Fruit fly (Drosophila melanogaster) whole organism, prepupa: ENCODE measurements at regions not wholly inside any gene's neighbourhood (a gene's known extent, or its start where the extent isn't known, plus 50 kb on each side); places are given as distances from the start of the nearest gene placed in this dataset.
A peak's percentile ranks its signal among the peaks of the same experiment; 100 is the strongest.

ENCODE experiments used
- Blimp-1 ChIP-seq: fragments of 200-800 bp; sonication (Bioruptor generic); optimal IDR thresholded peaks from 3 replicates; lab custom pipeline; 2017; ENCODE audit warnings: missing biosample characterization, missing genetic modification characterization, mild to moderate bottlenecking, moderate library complexity, missing genetic modification reagents
- CG10631 ChIP-seq: fragments of 200-800 bp; sonication (Bioruptor generic); optimal IDR thresholded peaks from 2 replicates; lab custom pipeline; 2016; ENCODE audit warnings: missing biosample characterization, missing genetic modification characterization
- CG10669 ChIP-seq: fragments of 200-800 bp; sonication (Bioruptor generic); optimal IDR thresholded peaks from 3 replicates; lab custom pipeline; 2018; ENCODE audit warnings: missing biosample characterization, mild to moderate bottlenecking, missing genetic modification characterization, moderate library complexity
- CG11294 ChIP-seq: fragments of 200-800 bp; sonication (Bioruptor generic); IDR thresholded peaks from 2 replicates; pipeline ENCODE4 v1.3.6; 2022; ENCODE audit warnings: missing biosample characterization, missing genetic modification characterization
- CG11762 ChIP-seq: fragments of 200-800 bp; sonication (Bioruptor generic); optimal IDR thresholded peaks from 3 replicates; lab custom pipeline; 2016; ENCODE audit warnings: missing biosample characterization, missing genetic modification characterization; ENCODE audit not compliant: insufficient read depth
- CG11902 ChIP-seq: fragments of 200-800 bp; sonication (Bioruptor generic); optimal IDR thresholded peaks from 3 replicates; lab custom pipeline; 2016; ENCODE audit warnings: missing biosample characterization, missing genetic modification characterization
- CG1621 ChIP-seq: fragments of 200-800 bp; sonication (Bioruptor generic); optimal IDR thresholded peaks from 3 replicates; lab custom pipeline; 2018; ENCODE audit warnings: missing biosample characterization, mild to moderate bottlenecking, missing genetic modification characterization
- CG3032 ChIP-seq: fragments of 200-800 bp; optimal IDR thresholded peaks from 2 replicates; lab custom pipeline; 2019; ENCODE audit warnings: missing biosample characterization, mild to moderate bottlenecking, missing genetic modification characterization, moderate library complexity
- CG32006 ChIP-seq: fragments of 200-800 bp; sonication (Bioruptor generic); optimal IDR thresholded peaks from 3 replicates; lab custom pipeline; 2017; ENCODE audit warnings: missing biosample characterization, mild to moderate bottlenecking, missing genetic modification characterization
- CG4318 ChIP-seq: fragments of 200-800 bp; sonication (Bioruptor generic); optimal IDR thresholded peaks from 3 replicates; lab custom pipeline; 2017; ENCODE audit warnings: missing biosample characterization, mild to moderate bottlenecking, missing genetic modification characterization
- CG6163 ChIP-seq: fragments of 200-800 bp; sonication (Bioruptor generic); IDR thresholded peaks from 3 replicates; pipeline ENCODE4 v1.3.6; 2022; ENCODE audit warnings: missing biosample characterization, missing genetic modification characterization
- CG6792 ChIP-seq: fragments of 200-800 bp; sonication (Bioruptor generic); optimal IDR thresholded peaks from 3 replicates; lab custom pipeline; 2016; ENCODE audit warnings: missing biosample characterization, missing genetic modification characterization
- CG6808 ChIP-seq: fragments of 200-800 bp; sonication (Bioruptor generic); optimal IDR thresholded peaks from 3 replicates; lab custom pipeline; 2017; ENCODE audit warnings: missing biosample characterization, missing genetic modification characterization, mild to moderate bottlenecking, moderate library complexity, missing genetic modification reagents
- CG7368 ChIP-seq: fragments of 200-800 bp; sonication (Bioruptor generic); optimal IDR thresholded peaks from 3 replicates; lab custom pipeline; 2016; ENCODE audit warnings: missing biosample characterization, missing genetic modification characterization
- CG8319 ChIP-seq: fragments of 200-800 bp; sonication (Bioruptor generic); optimal IDR thresholded peaks from 3 replicates; lab custom pipeline; 2016; ENCODE audit warnings: missing biosample characterization, missing genetic modification characterization
- CG8632 ChIP-seq: fragments of 200-800 bp; sonication (Bioruptor generic); optimal IDR thresholded peaks from 3 replicates; lab custom pipeline; 2016; ENCODE audit warnings: missing biosample characterization, missing genetic modification characterization
- CG9139 ChIP-seq: fragments of 200-800 bp; sonication (Bioruptor generic); optimal IDR thresholded peaks from 3 replicates; lab custom pipeline; 2017; ENCODE audit warnings: missing biosample characterization, mild to moderate bottlenecking, missing genetic modification characterization
- Eip75B ChIP-seq: fragments of 200-800 bp; sonication (Bioruptor generic); optimal IDR thresholded peaks from 3 replicates; lab custom pipeline; 2016; ENCODE audit warnings: missing biosample characterization, missing genetic modification characterization
- Eip78C ChIP-seq: fragments of 200-800 bp; sonication (Bioruptor generic); peaks from one replicate; lab custom pipeline; 2016; ENCODE audit warnings: missing biosample characterization, missing genetic modification characterization
- Eip93F ChIP-seq: fragments of 200-800 bp; sonication (Bioruptor generic); optimal IDR thresholded peaks from 2 replicates; lab custom pipeline; 2016; ENCODE audit warnings: missing biosample characterization, mild to moderate bottlenecking, missing genetic modification characterization
- Ets21C ChIP-seq: fragments of 200-800 bp; sonication (Bioruptor generic); optimal IDR thresholded peaks from 3 replicates; lab custom pipeline; 2016; ENCODE audit warnings: missing biosample characterization, missing genetic modification characterization
- Ets96B ChIP-seq: fragments of 200-800 bp; optimal IDR thresholded peaks from 2 replicates; lab custom pipeline; 2019; ENCODE audit warnings: missing biosample characterization, mild to moderate bottlenecking, missing genetic modification characterization, moderate library complexity
- Gug ChIP-seq: fragments of 200-800 bp; sonication (Bioruptor generic); IDR thresholded peaks from 2 replicates; pipeline ENCODE4 v1.3.6; 2022; ENCODE audit warnings: missing biosample characterization, missing genetic modification characterization
- Hr38 ChIP-seq: sonication (Bioruptor generic); optimal IDR thresholded peaks from 2 replicates; lab custom pipeline; 2016; ENCODE audit warnings: missing biosample characterization, missing genetic modification characterization
- Hr39 ChIP-seq: fragments of 200-800 bp; sonication (Bioruptor generic); optimal IDR thresholded peaks from 2 replicates; lab custom pipeline; 2016; ENCODE audit warnings: missing biosample characterization, missing genetic modification characterization
- Lpt ChIP-seq: fragments of 200-800 bp; sonication (Bioruptor generic); optimal IDR thresholded peaks from 3 replicates; lab custom pipeline; 2016; ENCODE audit warnings: missing biosample characterization, missing genetic modification characterization
- Met ChIP-seq: fragments of 200-800 bp; sonication (Bioruptor generic); optimal IDR thresholded peaks from 3 replicates; lab custom pipeline; 2016; ENCODE audit warnings: missing biosample characterization, missing genetic modification characterization
- OdsH ChIP-seq: fragments of 200-800 bp; sonication (Bioruptor generic); optimal IDR thresholded peaks from 3 replicates; lab custom pipeline; 2016; ENCODE audit warnings: missing biosample characterization, missing genetic modification characterization
- Smox ChIP-seq: fragments of 200-800 bp; sonication (Bioruptor generic); optimal IDR thresholded peaks from 3 replicates; lab custom pipeline; 2016; ENCODE audit warnings: missing biosample characterization, missing genetic modification characterization
- Sox102F ChIP-seq: fragments of 200-800 bp; sonication (Bioruptor generic); optimal IDR thresholded peaks from 2 replicates; lab custom pipeline; 2016; ENCODE audit warnings: missing biosample characterization, mild to moderate bottlenecking, missing genetic modification characterization
- Sox15 ChIP-seq: fragments of 200-800 bp; sonication (Bioruptor generic); optimal IDR thresholded peaks from 3 replicates; lab custom pipeline; 2016; ENCODE audit warnings: missing biosample characterization, missing genetic modification characterization
- acj6 ChIP-seq: fragments of 200-800 bp; sonication (Bioruptor generic); optimal IDR thresholded peaks from 3 replicates; lab custom pipeline; 2016; ENCODE audit warnings: missing biosample characterization, missing genetic modification characterization
- cyc ChIP-seq: fragments of 200-800 bp; sonication (Bioruptor generic); optimal IDR thresholded peaks from 3 replicates; lab custom pipeline; 2016; ENCODE audit warnings: missing biosample characterization, missing genetic modification characterization
- dsx ChIP-seq: fragments of 200-800 bp; optimal IDR thresholded peaks from 3 replicates; lab custom pipeline; 2019; ENCODE audit warnings: missing biosample characterization, mild to moderate bottlenecking, missing genetic modification characterization, moderate library complexity; ENCODE audit not compliant: poor library complexity, severe bottlenecking
- eg ChIP-seq: fragments of 200-800 bp; sonication (Bioruptor generic); IDR thresholded peaks from 3 replicates; pipeline ENCODE4 v1.3.6; 2022; ENCODE audit warnings: missing biosample characterization, missing genetic modification characterization
- fd59A ChIP-seq: fragments of 200-800 bp; sonication (Bioruptor generic); optimal IDR thresholded peaks from 2 replicates; lab custom pipeline; 2017; ENCODE audit warnings: missing biosample characterization, mild to moderate bottlenecking, missing genetic modification characterization, missing genetic modification reagents
- fd85E ChIP-seq: fragments of 200-800 bp; sonication (Bioruptor generic); optimal IDR thresholded peaks from 3 replicates; lab custom pipeline; 2016; ENCODE audit warnings: missing biosample characterization, missing genetic modification characterization
- lz ChIP-seq: fragments of 200-800 bp; sonication (Bioruptor generic); optimal IDR thresholded peaks from 3 replicates; lab custom pipeline; 2016; ENCODE audit warnings: missing biosample characterization, missing genetic modification characterization
- net ChIP-seq: fragments of 200-800 bp; sonication (Bioruptor generic); optimal IDR thresholded peaks from 3 replicates; lab custom pipeline; 2016; ENCODE audit warnings: missing biosample characterization, missing genetic modification characterization
- salr ChIP-seq, 2 experiments: fragments of 200-800 bp; sonication (Bioruptor generic); optimal IDR thresholded peaks; 3 replicates each; lab custom pipeline; 2016 to 2018; ENCODE audit warnings: missing biosample characterization in 2 of 2, missing genetic modification characterization in 2 of 2, mild to moderate bottlenecking in 1 of 2
- spab ChIP-seq: fragments of 200-800 bp; sonication (Bioruptor generic); optimal IDR thresholded peaks from 2 replicates; lab custom pipeline; 2017; ENCODE audit warnings: missing biosample characterization, mild to moderate bottlenecking, missing genetic modification characterization, missing genetic modification reagents
- svp ChIP-seq: fragments of 200-800 bp; sonication (Bioruptor generic); peaks from one replicate; lab custom pipeline; 2016; ENCODE audit warnings: missing biosample characterization, missing genetic modification characterization
- topi ChIP-seq: fragments of 200-800 bp; sonication (Bioruptor generic); optimal IDR thresholded peaks from 3 replicates; lab custom pipeline; 2016; ENCODE audit warnings: missing biosample characterization, missing genetic modification characterization
- vri ChIP-seq: fragments of 200-800 bp; sonication (Bioruptor generic); optimal IDR thresholded peaks from 3 replicates; lab custom pipeline; 2016; ENCODE audit warnings: missing biosample characterization, mild to moderate bottlenecking, missing genetic modification characterization

- peak; percentile 97 for TF ChIP-seq CG9139 (GFP tag; lab: Kevin White, UChicago)
- peak; percentile 69 for TF ChIP-seq CG11762
- peak; percentile 90 for TF ChIP-seq eg (GFP tag; lab: Robert Waterston, UW)
- TF ChIP-seq Ets96B (tag; lab: Kevin White, UChicago) = peak; percentile 75
- peak; percentile 36; the same call in 1 of the 2 replicates for TF ChIP-seq CG11294 (GFP tag; lab: Robert Waterston, UW)
- peak; percentile 71 for TF ChIP-seq CG8632
- TF ChIP-seq OdsH (GFP tag; lab: Kevin White, UChicago) = peak; percentile 62
- TF ChIP-seq Sox15 (GFP tag; lab: Kevin White, UChicago) = peak; percentile 46
- TF ChIP-seq net (GFP tag; lab: Kevin White, UChicago) = peak; percentile 58
- TF ChIP-seq svp = peak; percentile 70
- TF ChIP-seq, all 60 proteins: peak for 54
Observed at dm6 chr3L:10352066-10352957, 60.3 kb upstream of the CG12362 start (continued).

dm6 chr3L:10352958-10353302 is 59.7 kb upstream of the CG12362 start:
- TF ChIP-seq Sox15 (GFP tag; lab: Kevin White, UChicago) (no peak), CG11294 (GFP tag; lab: Robert Waterston, UW) (0 out of 2 replicates have a peak, but pooled peaks have one; percentile 2)

- TF ChIP-seq Smox (GFP tag; lab: Kevin White, UChicago) (no peak), Eip75B (GFP tag; lab: Kevin White, UChicago) (no peak), vri (GFP tag; lab: Kevin White, UChicago) (no peak), Met (no peak), CG1621 (tag; lab: Kevin White, UChicago) (no peak), svp (peak; percentile 50), CG10669 (GFP tag; lab: Kevin White, UChicago) (no peak), Gug (GFP tag; lab: Robert Waterston, UW) (no peak), lz (GFP tag; lab: Kevin White, UChicago) (no peak), Sox102F (GFP tag; lab: Kevin White, UChicago) (no peak), Blimp-1 (GFP tag; lab: Kevin White, UChicago) (no peak), Hr39 (no peak), CG11902 (GFP tag; lab: Kevin White, UChicago) (no peak), cyc (GFP tag; lab: Kevin White, UChicago) (no peak), CG7368 (no peak), Ets21C (GFP tag; lab: Kevin White, UChicago) (no peak), CG8319 (GFP tag; lab: Kevin White, UChicago) (no peak), dsx (GFP tag; lab: Kevin White, UChicago) (no peak), CG11762 (no peak), Eip78C (GFP tag; lab: Kevin White, UChicago) (peak; percentile 65), eg (GFP tag; lab: Robert Waterston, UW) (peak; percentile 37; the same call in 2 of the 3 replicates), net (GFP tag; lab: Kevin White, UChicago) (no peak), fd59A (GFP tag; lab: Kevin White, UChicago) (no peak), CG3032 (tag; lab: Kevin White, UChicago) (no peak), spab (GFP tag; lab: Kevin White, UChicago) (no peak), CG4318 (peak; percentile 16), Eip93F (GFP tag; lab: Kevin White, UChicago) (no peak), Hr38 (GFP tag; lab: Kevin White, UChicago) (no peak), CG32006 (peak; percentile 55), acj6 (GFP tag; lab: Kevin White, UChicago) (peak; percentile 7), CG6808 (GFP tag; lab: Kevin White, UChicago) (no peak), CG6792 (GFP tag; lab: Kevin White, UChicago) (no peak), Lpt (GFP tag; lab: Kevin White, UChicago) (no peak), CG6163 (GFP tag; lab: Robert Waterston, UW) (0 out of 3 replicates have a peak, but pooled peaks have one; percentile 24), topi (no peak), salr (GFP tag; optimal IDR thresholded peaks at IDR 0.05; lab: Kevin White, UChicago) (no peak), CG10631 (GFP tag; lab: Kevin White, UChicago) (peak; percentile 2), fd85E (no peak)
Observed at dm6 chr3L:10354377-10355208, 58.0 kb upstream of the CG12362 start.
